Worm (Caenorhabditis elegans) whole organism, mixed stage, embryonic: ENCODE data around the gene F19H6.6.
A peak's percentile ranks its signal among the peaks of the same experiment; 100 is the strongest.

Experiments used
- M03D4.4 ChIP-seq: sonication (generic microtip); optimal IDR thresholded peaks from 2 replicates; lab custom pipeline; 2017; ENCODE audit warnings: mild to moderate bottlenecking, missing genetic modification characterization, missing compliant biosample characterization
- bed-3 ChIP-seq: fragments of 200-800 bp; sonication (Bioruptor generic); optimal IDR thresholded peaks from 3 replicates; lab custom pipeline; 2018; ENCODE audit warnings: mild to moderate bottlenecking, missing genetic modification characterization, moderate library complexity, missing compliant biosample characterization
- blmp-1 ChIP-seq: fragments of 150-350 bp; optimal IDR thresholded peaks from 2 replicates; lab custom pipeline; 2014; ENCODE audit warnings: missing biosample characterization, missing genetic modification characterization
- ceh-39 ChIP-seq: fragments of 150-350 bp; optimal IDR thresholded peaks from 2 replicates; lab custom pipeline; 2014; ENCODE audit warnings: missing biosample characterization, missing genetic modification characterization
- ceh-43 ChIP-seq: fragments of 200-800 bp; sonication (Bioruptor generic); optimal IDR thresholded peaks from 2 replicates; lab custom pipeline; 2018; ENCODE audit warnings: mild to moderate bottlenecking, missing genetic modification characterization, moderate library complexity, missing compliant biosample characterization
- ceh-83 ChIP-seq: fragments of 200-800 bp; sonication (Bioruptor generic); optimal IDR thresholded peaks from 2 replicates; lab custom pipeline; 2018; ENCODE audit warnings: mild to moderate bottlenecking, missing genetic modification characterization, missing compliant biosample characterization
- cnd-1 ChIP-seq: fragments of 200-800 bp; sonication (Bioruptor generic); optimal IDR thresholded peaks from 2 replicates; lab custom pipeline; 2018; ENCODE audit warnings: mild to moderate bottlenecking, missing genetic modification characterization, missing compliant biosample characterization
- drap-1 ChIP-seq: fragments of 200-800 bp; sonication (Bioruptor generic); optimal IDR thresholded peaks from 3 replicates; lab custom pipeline; 2018; ENCODE audit warnings: mild to moderate bottlenecking, missing genetic modification characterization, missing compliant biosample characterization
- elt-1 ChIP-seq: sonication (generic microtip); optimal IDR thresholded peaks from 2 replicates; lab custom pipeline; 2017; ENCODE audit warnings: missing genetic modification characterization, mild to moderate bottlenecking, missing compliant biosample characterization, antibody characterized with exemption, moderate library complexity, borderline replicate concordance; ENCODE audit not compliant: insufficient read depth
- flh-1 ChIP-seq: fragments of 200-800 bp; sonication (Bioruptor generic); optimal IDR thresholded peaks from 2 replicates; lab custom pipeline; 2018; ENCODE audit warnings: mild to moderate bottlenecking, missing genetic modification characterization, moderate library complexity, missing compliant biosample characterization
- ham-2 ChIP-seq: fragments of 200-800 bp; sonication (Bioruptor generic); optimal IDR thresholded peaks from 2 replicates; lab custom pipeline; 2018; ENCODE audit warnings: mild to moderate bottlenecking, missing genetic modification characterization, missing compliant biosample characterization
- hlh-1 ChIP-seq: fragments of 150-350 bp; optimal IDR thresholded peaks from 2 replicates; lab custom pipeline; 2014; ENCODE audit warnings: missing biosample characterization, missing genetic modification reagents, missing genetic modification characterization
- lin-13 ChIP-seq: fragments of 150-350 bp; optimal IDR thresholded peaks from 2 replicates; lab custom pipeline; 2014; ENCODE audit warnings: missing biosample characterization, missing genetic modification characterization
- lin-32 ChIP-seq: fragments of 200-800 bp; sonication (Bioruptor generic); optimal IDR thresholded peaks from 2 replicates; lab custom pipeline; 2018; ENCODE audit warnings: mild to moderate bottlenecking, missing genetic modification characterization, missing compliant biosample characterization
- lsy-2 ChIP-seq: fragments of 150-350 bp; optimal IDR thresholded peaks from 2 replicates; lab custom pipeline; 2014; ENCODE audit warnings: missing biosample characterization, missing genetic modification characterization
- mep-1 ChIP-seq: fragments of 150-350 bp; optimal IDR thresholded peaks from 2 replicates; lab custom pipeline; 2017; ENCODE audit warnings: missing biosample characterization, missing genetic modification reagents, missing genetic modification characterization, inconsistent platforms
- mls-2 ChIP-seq: sonication (generic microtip); optimal IDR thresholded peaks from 2 replicates; lab custom pipeline; 2016; ENCODE audit warnings: mild to moderate bottlenecking, missing genetic modification characterization, moderate library complexity, missing compliant biosample characterization
- nhr-2 ChIP-seq: fragments of 150-350 bp; optimal IDR thresholded peaks from 2 replicates; lab custom pipeline; 2014; ENCODE audit warnings: missing biosample characterization, missing genetic modification characterization
- nhr-237 ChIP-seq: fragments of 150-350 bp; optimal IDR thresholded peaks from 2 replicates; lab custom pipeline; 2014; ENCODE audit warnings: missing biosample characterization, missing genetic modification characterization
- nhr-28 ChIP-seq: fragments of 150-350 bp; optimal IDR thresholded peaks from 2 replicates; lab custom pipeline; 2014; ENCODE audit warnings: missing biosample characterization, missing genetic modification characterization
- nhr-76 ChIP-seq: sonication (generic microtip); optimal IDR thresholded peaks from 2 replicates; lab custom pipeline; 2017; ENCODE audit warnings: missing biosample characterization, missing genetic modification characterization
- pha-4 ChIP-seq: fragments of 150-350 bp; optimal IDR thresholded peaks from 2 replicates; lab custom pipeline; 2018; ENCODE audit warnings: missing biosample characterization, missing genetic modification reagents, missing genetic modification characterization
- sem-2 ChIP-seq: fragments of 200-800 bp; sonication (Bioruptor generic); optimal IDR thresholded peaks from 2 replicates; lab custom pipeline; 2018; ENCODE audit warnings: mild to moderate bottlenecking, missing genetic modification characterization, missing compliant biosample characterization
- snpc-4 ChIP-seq: fragments of 150-350 bp; optimal IDR thresholded peaks from 2 replicates; lab custom pipeline; 2014; ENCODE audit warnings: missing biosample characterization, missing genetic modification characterization
- sptf-1 ChIP-seq: sonication (generic microtip); optimal IDR thresholded peaks from 2 replicates; lab custom pipeline; 2017; ENCODE audit warnings: mild to moderate bottlenecking, missing genetic modification characterization, moderate library complexity, missing compliant biosample characterization
- tbx-8 ChIP-seq: fragments of 200-800 bp; sonication (Bioruptor generic); optimal IDR thresholded peaks from 2 replicates; lab custom pipeline; 2018; ENCODE audit warnings: mild to moderate bottlenecking, missing genetic modification characterization, moderate library complexity, missing compliant biosample characterization
- unc-120 ChIP-seq: sonication (generic microtip); optimal IDR thresholded peaks from 2 replicates; lab custom pipeline; 2017; ENCODE audit warnings: missing genetic modification characterization, missing compliant biosample characterization; ENCODE audit not compliant: poor library complexity, severe bottlenecking
- unc-62 ChIP-seq: fragments of 150-350 bp; optimal IDR thresholded peaks from 2 replicates; lab custom pipeline; 2014; ENCODE audit warnings: missing biosample characterization, missing genetic modification reagents, missing genetic modification characterization
- zip-8 ChIP-seq: fragments of 150-350 bp; optimal IDR thresholded peaks from 2 replicates; lab custom pipeline; 2014; ENCODE audit warnings: missing biosample characterization, missing genetic modification characterization
- ztf-11 ChIP-seq: fragments of 150-350 bp; optimal IDR thresholded peaks from 2 replicates; lab custom pipeline; 2014; ENCODE audit warnings: missing biosample characterization, missing genetic modification characterization

The F19H6.6 gene

ce11 chrX:12347822-12348221 lies 12.8 kb upstream of the F19H6.6 start:
- no peak for TF ChIP-seq ceh-83
- TF ChIP-seq nhr-2 = no peak
- peak; percentile 13 for TF ChIP-seq drap-1
- peak; percentile 23 for TF ChIP-seq unc-120 (tag; lab: Kevin White, UChicago)
- no peak for TF ChIP-seq blmp-1 (tag; lab: Kevin White, UChicago)
- no peak for TF ChIP-seq flh-1 (GFP tag; lab: Kevin White, UChicago)
- peak; percentile 39 for TF ChIP-seq M03D4.4

DNA sequence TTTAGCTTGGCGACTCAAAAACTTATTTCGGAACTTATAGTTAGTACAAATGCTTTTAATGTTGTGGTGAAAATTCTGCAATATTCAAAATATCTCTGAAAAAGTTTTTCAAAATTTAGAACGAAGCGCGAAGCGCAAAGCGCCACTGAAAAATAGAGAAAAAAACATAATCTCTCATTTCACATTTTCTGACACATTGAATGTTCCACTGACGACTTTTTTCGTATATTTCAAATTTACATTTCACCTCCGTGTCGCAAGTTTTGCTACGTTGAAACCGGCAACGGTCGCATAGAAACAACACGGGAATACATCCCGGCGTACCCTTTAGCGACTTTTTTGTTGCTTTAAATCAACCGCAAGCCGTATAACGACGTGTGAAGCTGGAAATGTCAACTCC lies 12.3 kb upstream of the F19H6.6 start, which contains the start of gene F42F12.14:
Gene F42F12.14, plus strand, starts transcription at position 301 of the 400 bp plus-strand sequence.
- no peak for TF ChIP-seq flh-1 (GFP tag; lab: Kevin White, UChicago)
- TF ChIP-seq cnd-1 (tag; lab: Kevin White, UChicago) = no peak
- TF ChIP-seq mls-2 (tag; lab: Kevin White, UChicago) = no peak
- no peak for TF ChIP-seq bed-3
- no peak for TF ChIP-seq pha-4 (tag; lab: Kevin White, UChicago)
- TF ChIP-seq elt-1 (tag; lab: Kevin White, UChicago) = no peak
- no peak for TF ChIP-seq mep-1 (tag; lab: Kevin White, UChicago)
- no peak for TF ChIP-seq ztf-11
- TF ChIP-seq lin-13 (tag; lab: Kevin White, UChicago) = no peak
- TF ChIP-seq lin-32 (GFP tag; lab: Kevin White, UChicago) = no peak
- TF ChIP-seq nhr-237 (tag; lab: Kevin White, UChicago) = no peak
- no peak for TF ChIP-seq snpc-4 (tag; lab: Kevin White, UChicago)
- TF ChIP-seq ham-2 (GFP tag; lab: Kevin White, UChicago) = no peak
- no peak for TF ChIP-seq nhr-28 (tag; lab: Kevin White, UChicago)
- TF ChIP-seq sem-2 = no peak
- TF ChIP-seq sptf-1 = no peak
- TF ChIP-seq drap-1 = no peak
- TF ChIP-seq nhr-76 = no peak
- TF ChIP-seq lsy-2 (tag; lab: Kevin White, UChicago) = no peak
- TF ChIP-seq blmp-1 (tag; lab: Kevin White, UChicago) = no peak

- TF ChIP-seq pha-4 (tag; lab: Kevin White, UChicago) (peak; percentile 3), ceh-39 (tag; lab: Kevin White, UChicago) (no peak), snpc-4 (tag; lab: Kevin White, UChicago) (no peak)
Observed at ce11 chrX:12350207-12350606, 10.4 kb upstream of the F19H6.6 start, which contains the start of gene F42F12.3. Gene F42F12.3 (plus strand): TSS chrX:12350578.

DNA sequence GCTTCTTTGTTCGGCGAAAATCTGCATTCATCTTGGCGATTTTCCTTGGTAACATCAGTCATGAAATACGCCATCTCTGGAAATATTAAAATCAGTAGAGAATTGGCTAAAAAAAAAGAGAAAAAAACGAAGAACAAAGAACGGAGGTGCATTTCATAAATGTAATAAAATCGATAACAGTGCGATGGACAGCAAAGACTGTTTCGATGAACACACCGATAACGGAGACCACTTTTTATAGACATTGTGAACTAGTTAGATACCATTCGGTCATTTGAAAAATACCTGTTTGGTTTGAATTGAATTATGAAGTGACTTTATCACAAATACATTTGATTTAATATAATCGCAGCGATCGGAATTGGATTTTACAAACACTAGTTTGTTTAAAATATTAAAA lies 7.8 kb upstream of the F19H6.6 start, which contains the start of gene F42F12.4:
Gene F42F12.4, minus strand, starts transcription at position 76 of the 400 bp plus-strand sequence.
- no peak for TF ChIP-seq tbx-8 (GFP tag; lab: Kevin White, UChicago)
- TF ChIP-seq ham-2 (GFP tag; lab: Kevin White, UChicago) = no peak
- TF ChIP-seq ztf-11 = no peak

DNA sequence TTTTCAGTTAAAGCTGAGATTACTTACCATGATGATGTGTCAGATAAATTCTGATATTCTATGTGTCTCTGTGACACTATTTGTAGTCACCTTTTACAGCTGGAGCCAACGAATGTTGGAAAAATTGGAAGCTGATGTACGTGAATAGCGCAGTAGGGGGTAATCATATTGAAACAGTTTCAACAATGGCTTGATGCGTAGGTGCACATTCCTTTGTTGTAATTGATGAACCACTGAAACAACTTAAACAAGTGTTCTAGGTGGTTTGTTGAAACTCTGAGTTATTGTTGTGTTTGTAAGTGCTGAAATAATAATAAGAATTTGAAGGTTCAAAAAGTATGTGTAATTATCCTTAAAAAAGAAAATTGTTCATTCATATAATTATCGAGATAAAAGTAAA lies 4.0 kb upstream of the F19H6.6 start, which contains the start of gene nspc-12:
Gene nspc-12, minus strand, starts transcription at position 101 of the 400 bp plus-strand sequence.
- TF ChIP-seq unc-62 (GFP tag; lab: Kevin White, UChicago) = no peak
- no peak for TF ChIP-seq hlh-1 (tag; lab: Kevin White, UChicago)
- TF ChIP-seq drap-1 = no peak
- no peak for TF ChIP-seq cnd-1 (tag; lab: Kevin White, UChicago)
- no peak for TF ChIP-seq lin-13 (tag; lab: Kevin White, UChicago)
- TF ChIP-seq sem-2 = no peak
- TF ChIP-seq ceh-43 = no peak
- no peak for TF ChIP-seq lsy-2 (tag; lab: Kevin White, UChicago)
- TF ChIP-seq elt-1 (tag; lab: Kevin White, UChicago) = no peak
- TF ChIP-seq zip-8 (tag; lab: Kevin White, UChicago) = no peak
- TF ChIP-seq blmp-1 (tag; lab: Kevin White, UChicago) = no peak
- no peak for TF ChIP-seq nhr-76
- TF ChIP-seq M03D4.4 = no peak
- no peak for TF ChIP-seq snpc-4 (tag; lab: Kevin White, UChicago)
- TF ChIP-seq, all 35 proteins: peak for 0
